Worm (Caenorhabditis elegans) whole organism, late embryonic: ENCODE measurements around the gene F35E8.10.

Experiments used
- hlh-13 ChIP-seq: fragments of 200-800 bp; sonication (Bioruptor generic); optimal IDR thresholded peaks from 2 replicates; lab custom pipeline; 2018; ENCODE audit warnings: mild to moderate bottlenecking, missing genetic modification characterization, missing compliant biosample characterization
- tbx-7 ChIP-seq: sonication (generic microtip); optimal IDR thresholded peaks from 2 replicates; lab custom pipeline; 2016; ENCODE audit warnings: missing genotype, missing genetic modification characterization, missing compliant biosample characterization

ce11 chrV:15890115-15890514 lies 30.1 kb downstream of the F35E8.10 start:
- TF ChIP-seq tbx-7 (no peak), hlh-13 (GFP tag; lab: Kevin White, UChicago) (no peak)
